Fruit fly (Drosophila melanogaster): Measurements from ENCODE around the gene Obp19c.

Gene Obp19c

dm6 chrX:20414099-20414498 is 4.7 kb downstream of the Obp19c start, which contains the start of gene CG15458:
Gene CG15458, minus strand, starts transcription at chrX:20414199.
- TF ChIP-seq Rel (GFP tag; optimal IDR thresholded peaks at IDR 0.05) (no peak), Rel (tag; optimal IDR thresholded peaks at IDR 0.05) (no peak), CG32264 (GFP tag; optimal IDR thresholded peaks at IDR 0.05) (no peak), br (GFP tag; optimal IDR thresholded peaks at IDR 0.05) (no peak)

- no peak for TF ChIP-seq Myc (optimal IDR thresholded peaks at IDR 0.05)
- no peak for TF ChIP-seq dsf (GFP tag; optimal IDR thresholded peaks at IDR 0.05; ENCODE audit: borderline replicate concordance)
- no peak for TF ChIP-seq Hnf4 (GFP tag; optimal IDR thresholded peaks at IDR 0.05)
- TF ChIP-seq Hr83 (GFP tag; optimal IDR thresholded peaks at IDR 0.05; ENCODE audit: poor library complexity, severe bottlenecking) = no peak
- TF ChIP-seq tai (GFP tag; optimal IDR thresholded peaks at IDR 0.05) = no peak
- TF ChIP-seq ey (GFP tag; optimal IDR thresholded peaks at IDR 0.05) = no peak
- TF ChIP-seq brk (GFP tag; optimal IDR thresholded peaks at IDR 0.05) = no peak
- no peak for TF ChIP-seq rgr (GFP tag; optimal IDR thresholded peaks at IDR 0.05)
- TF ChIP-seq sv (GFP tag; optimal IDR thresholded peaks at IDR 0.05) = no peak
- no peak for TF ChIP-seq dmrt93B (GFP tag; optimal IDR thresholded peaks at IDR 0.05)
These were observed 5.3 kb downstream of the Obp19c start, which contains the start of gene CG15459 for dm6 chrX:20413481-20413880. Gene CG15459, minus strand, starts transcription at chrX:20413581.

- TF ChIP-seq N (GFP tag; optimal IDR thresholded peaks at IDR 0.05) = no peak
- TF ChIP-seq foxo (GFP tag; optimal IDR thresholded peaks at IDR 0.05) = no peak
- no peak for TF ChIP-seq Dfd (GFP tag; optimal IDR thresholded peaks at IDR 0.05)
- no peak for TF ChIP-seq dl (GFP tag; optimal IDR thresholded peaks at IDR 0.05; ENCODE audit: insufficient read depth in 1 of 2, partially characterized antibody in 2 of 2)
- no peak for TF ChIP-seq CG9705 (GFP tag; optimal IDR thresholded peaks at IDR 0.05)
- TF ChIP-seq brk (GFP tag; optimal IDR thresholded peaks at IDR 0.05) = no peak
- TF ChIP-seq ey (GFP tag; optimal IDR thresholded peaks at IDR 0.05) = no peak
- TF ChIP-seq HLH106 (tag; optimal IDR thresholded peaks at IDR 0.05) = no peak
- no peak for TF ChIP-seq Myc (optimal IDR thresholded peaks at IDR 0.05)
- TF ChIP-seq pan (optimal IDR thresholded peaks at IDR 0.05) = no peak
- no peak for TF ChIP-seq Sp1 (GFP tag; optimal IDR thresholded peaks at IDR 0.05)
- TF ChIP-seq psq (GFP tag; optimal IDR thresholded peaks at IDR 0.05) = no peak
- no peak for TF ChIP-seq rgr (GFP tag; optimal IDR thresholded peaks at IDR 0.05)
- no peak for TF ChIP-seq br (GFP tag; optimal IDR thresholded peaks at IDR 0.05)
- TF ChIP-seq dmrt93B (GFP tag; optimal IDR thresholded peaks at IDR 0.05) = no peak
- TF ChIP-seq Rel (GFP tag; optimal IDR thresholded peaks at IDR 0.05) = no peak
- no peak for TF ChIP-seq Rel (tag; optimal IDR thresholded peaks at IDR 0.05)
- TF ChIP-seq Hr83 (GFP tag; optimal IDR thresholded peaks at IDR 0.05; ENCODE audit: poor library complexity, severe bottlenecking) = no peak
- no peak for TF ChIP-seq lola (GFP tag; optimal IDR thresholded peaks at IDR 0.05)
- TF ChIP-seq dsf (GFP tag; optimal IDR thresholded peaks at IDR 0.05; ENCODE audit: borderline replicate concordance) = no peak
These were observed 7.1 kb downstream of the Obp19c start for dm6 chrX:20411635-20412034.

dm6 chrX:20394066-20394913 is 24.5 kb downstream of the Obp19c start, which contains the start of gene HERC2:
Gene HERC2, plus strand, starts transcription at chrX:20394395.
- TF ChIP-seq HLH106 (tag; optimal IDR thresholded peaks at IDR 0.05) = peak; percentile 68
- no peak for TF ChIP-seq Myc (optimal IDR thresholded peaks at IDR 0.05)
- TF ChIP-seq ey (GFP tag; optimal IDR thresholded peaks at IDR 0.05) = peak; percentile 51
- TF ChIP-seq psq (GFP tag; optimal IDR thresholded peaks at IDR 0.05) = peak; percentile 28
- peak in 1 of 2 experiments; percentile 52 for TF ChIP-seq foxo (GFP tag; optimal IDR thresholded peaks at IDR 0.05)
- TF ChIP-seq h (GFP tag; optimal IDR thresholded peaks at IDR 0.05) = peak; percentile 40
- peak; percentile 2 for TF ChIP-seq Hr83 (GFP tag; optimal IDR thresholded peaks at IDR 0.05; ENCODE audit: poor library complexity, severe bottlenecking)
- peak; percentile 20 for TF ChIP-seq Sp1 (GFP tag; optimal IDR thresholded peaks at IDR 0.05)
- TF ChIP-seq sv (GFP tag; optimal IDR thresholded peaks at IDR 0.05) = no peak
- TF ChIP-seq fru (GFP tag; optimal IDR thresholded peaks at IDR 0.05) = peak; percentile 21
- peak; percentile 68 for TF ChIP-seq woc (GFP tag; optimal IDR thresholded peaks at IDR 0.05)

- TF ChIP-seq Dfd (GFP tag; optimal IDR thresholded peaks at IDR 0.05) (no peak), dl (GFP tag; optimal IDR thresholded peaks at IDR 0.05; ENCODE audit: insufficient read depth in 1 of 2, partially characterized antibody in 2 of 2) (no peak), brk (GFP tag; optimal IDR thresholded peaks at IDR 0.05) (no peak), h (GFP tag; optimal IDR thresholded peaks at IDR 0.05) (no peak), CG32264 (GFP tag; optimal IDR thresholded peaks at IDR 0.05) (no peak), OdsH (GFP tag; optimal IDR thresholded peaks at IDR 0.05) (no peak), Hr83 (GFP tag; optimal IDR thresholded peaks at IDR 0.05; ENCODE audit: poor library complexity, severe bottlenecking) (no peak), sage (GFP tag; optimal IDR thresholded peaks at IDR 0.05) (no peak), Sp1 (GFP tag; optimal IDR thresholded peaks at IDR 0.05) (no peak), rgr (GFP tag; optimal IDR thresholded peaks at IDR 0.05) (no peak), fru (GFP tag; optimal IDR thresholded peaks at IDR 0.05) (no peak), HLH106 (tag; optimal IDR thresholded peaks at IDR 0.05) (no peak)
These were observed 25.2 kb downstream of the Obp19c start, which contains the start of gene Syx16 for dm6 chrX:20393580-20393979. Gene Syx16, minus strand, starts transcription at chrX:20393751.
